Fruit fly (Drosophila melanogaster): Measurements from ENCODE around the gene CG17440.

CG17440 gene

dm6 chrX:9286386-9286785 lies 16.7 kb upstream of the CG17440 start (continued):
- TF ChIP-seq CG14965 (GFP tag; optimal IDR thresholded peaks at IDR 0.05; ENCODE audit: borderline replicate concordance) (peak; percentile 31), CG7786 (GFP tag; optimal IDR thresholded peaks at IDR 0.05) (no peak)

dm6 chrX:9284024-9284738 lies 14.5 kb upstream of the CG17440 start, which contains the start of gene lz:
Gene lz (plus strand): TSS chrX:9284649.
- TF ChIP-seq jing (GFP tag; optimal IDR thresholded peaks at IDR 0.05) (peak; percentile 47), Nf-YB (GFP tag; optimal IDR thresholded peaks at IDR 0.05) (peak; percentile 100), CG13287 (GFP tag; IDR thresholded peaks at IDR 0.05; ENCODE audit: partially characterized antibody) (0 out of 2 replicates have a peak, but pooled peaks have one; percentile 8), CG34224 (GFP tag; IDR thresholded peaks at IDR 0.05; ENCODE audit: partially characterized antibody) (0 out of 3 replicates have a peak, but pooled peaks have one; percentile 19), yki (optimal IDR thresholded peaks at IDR 0.05) (peak; percentile 73), z (GFP tag; IDR thresholded peaks at IDR 0.05) (0 out of 3 replicates have a peak, but pooled peaks have one; percentile 48), CG1832 (GFP tag; optimal IDR thresholded peaks at IDR 0.05) (peak; percentile 63), CG14050 (GFP tag; IDR thresholded peaks at IDR 0.05) (no peak), gsb-n (tag; optimal IDR thresholded peaks at IDR 0.05) (peak; percentile 15), Deaf1 (tag; optimal IDR thresholded peaks at IDR 0.05) (peak; percentile 86), Adf1 (GFP tag; IDR thresholded peaks at IDR 0.05) (no peak), ranshi (GFP tag; IDR thresholded peaks at IDR 0.05) (no peak), hbn (GFP tag; IDR thresholded peaks at IDR 0.05; ENCODE audit: partially characterized antibody) (peak; percentile 16; the same call in 1 of the 2 replicates), CG2712 (tag; optimal IDR thresholded peaks at IDR 0.05) (no peak), Dll (GFP tag; IDR thresholded peaks at IDR 0.05; ENCODE audit: partially characterized antibody) (peak; percentile 56; the same call in 1 of the 4 replicates), tll (GFP tag; optimal IDR thresholded peaks at IDR 0.05) (peak in 1 of 2 experiments; percentile 52), Nf-YA (GFP tag; IDR thresholded peaks at IDR 0.05) (peak; percentile 37; the same call in 1 of the 2 replicates), oc (tag; optimal IDR thresholded peaks at IDR 0.05) (no peak), Trl (optimal IDR thresholded peaks at IDR 0.05) (peak; percentile 89 to 96), Trl (GFP tag; optimal IDR thresholded peaks at IDR 0.05) (no peak), Nf-YC (tag; optimal IDR thresholded peaks at IDR 0.05) (peak; percentile 99), Jarid2 (GFP tag; optimal IDR thresholded peaks at IDR 0.05) (peak; percentile 62), Elba2 (GFP tag; optimal IDR thresholded peaks at IDR 0.05) (peak; percentile 43), CG3163 (GFP tag; optimal IDR thresholded peaks at IDR 0.05) (peak; percentile 95), insv (GFP tag; optimal IDR thresholded peaks at IDR 0.05) (peak; percentile 30 to 92), chinmo (GFP tag; IDR thresholded peaks at IDR 0.05; ENCODE audit: partially characterized antibody) (0 out of 4 replicates have a peak, but pooled peaks have one; percentile 52), abd-A (tag; optimal IDR thresholded peaks at IDR 0.05) (no peak)

dm6 chrX:9282783-9283289 lies 13.1 kb upstream of the CG17440 start, which contains the start of gene c11.1:
Gene c11.1 (minus strand): TSS chrX:9283117.
- TF ChIP-seq ase (GFP tag; IDR thresholded peaks at IDR 0.05) (no peak), Atf3 (GFP tag; optimal IDR thresholded peaks at IDR 0.05) (no peak), Lhr (GFP tag; optimal IDR thresholded peaks at IDR 0.05) (peak; percentile 75), Opbp (GFP tag; IDR thresholded peaks at IDR 0.05; ENCODE audit: partially characterized antibody) (no peak; the same call in 2 of the 3 replicates), sens (GFP tag) (peak; percentile 68), Lpt (GFP tag; optimal IDR thresholded peaks at IDR 0.05) (no peak), CG4424 (GFP tag; optimal IDR thresholded peaks at IDR 0.05) (no peak), CG3847 (GFP tag; IDR thresholded peaks at IDR 0.05) (peak; percentile 47; the same call in 1 of the 2 replicates), bbx (GFP tag; IDR thresholded peaks at IDR 0.05; ENCODE audit: partially characterized antibody) (0 out of 2 replicates have a peak, but pooled peaks have one; percentile 40), odd (GFP tag; optimal IDR thresholded peaks at IDR 0.05) (no peak), ssp (GFP tag; IDR thresholded peaks at IDR 0.05) (0 out of 2 replicates have a peak, but pooled peaks have one; percentile 18), disco-r (GFP tag; optimal IDR thresholded peaks at IDR 0.05) (no peak), zfh1 (GFP tag; IDR thresholded peaks at IDR 0.05) (no peak), CG10366 (GFP tag; IDR thresholded peaks at IDR 0.05) (no peak), Sox100B (GFP tag; optimal IDR thresholded peaks at IDR 0.05) (no peak), CG2129 (GFP tag; IDR thresholded peaks at IDR 0.05; ENCODE audit: partially characterized antibody) (no peak), CG8944 (GFP tag; optimal IDR thresholded peaks at IDR 0.05) (no peak), tin (GFP tag; optimal IDR thresholded peaks at IDR 0.05) (no peak)
